Worm (Caenorhabditis elegans): Measurements from ENCODE around the gene mrp-6.

The mrp-6 gene

DNA sequence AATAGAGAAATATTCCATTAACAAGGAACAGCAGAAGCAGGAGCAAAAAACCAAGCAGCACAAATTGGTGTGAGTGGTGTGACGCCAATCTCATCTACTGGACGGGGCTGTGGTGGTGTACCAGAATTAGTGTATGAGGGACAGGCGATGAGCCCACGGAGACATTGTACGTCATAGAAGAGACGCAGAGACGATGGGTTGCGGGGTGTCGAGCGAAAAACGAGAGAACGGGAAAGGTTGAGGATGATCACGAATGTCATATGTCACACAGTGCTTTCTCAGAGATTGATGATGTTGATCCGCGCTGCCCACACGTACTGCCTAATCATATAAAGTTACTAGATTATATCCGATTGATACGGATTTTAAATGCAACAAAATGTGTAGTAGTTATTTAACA lies 28.7 kb downstream of the mrp-6 start:
- TF ChIP-seq peb-1 (tag; optimal IDR thresholded peaks at IDR 0.05) (no peak), C34F6.9 (tag; optimal IDR thresholded peaks at IDR 0.05) (peak; percentile 25), unc-39 (tag; optimal IDR thresholded peaks at IDR 0.05) (no peak), ceh-82 (tag; optimal IDR thresholded peaks at IDR 0.05) (no peak), ztf-4 (tag; optimal IDR thresholded peaks at IDR 0.05) (no peak), ama-1 (optimal IDR thresholded peaks at IDR 0.05) (no peak), lin-39 (tag; optimal IDR thresholded peaks at IDR 0.05) (no peak), dmd-4 (tag; optimal IDR thresholded peaks at IDR 0.05) (no peak), F13H6.1 (tag; optimal IDR thresholded peaks at IDR 0.05) (peak; percentile 42), nhr-21 (tag; optimal IDR thresholded peaks at IDR 0.05) (no peak), sma-9 (GFP tag; optimal IDR thresholded peaks at IDR 0.05) (peak; percentile 70), sma-9 (tag; optimal IDR thresholded peaks at IDR 0.05) (no peak), lsy-2 (tag; optimal IDR thresholded peaks at IDR 0.05) (peak in 1 of 2 experiments; percentile 44), Y55F3AM.14 (GFP tag; optimal IDR thresholded peaks at IDR 0.05) (no peak), nhr-129 (tag; optimal IDR thresholded peaks at IDR 0.05) (peak; percentile 55), mbf-1 (tag; optimal IDR thresholded peaks at IDR 0.05) (no peak)

DNA sequence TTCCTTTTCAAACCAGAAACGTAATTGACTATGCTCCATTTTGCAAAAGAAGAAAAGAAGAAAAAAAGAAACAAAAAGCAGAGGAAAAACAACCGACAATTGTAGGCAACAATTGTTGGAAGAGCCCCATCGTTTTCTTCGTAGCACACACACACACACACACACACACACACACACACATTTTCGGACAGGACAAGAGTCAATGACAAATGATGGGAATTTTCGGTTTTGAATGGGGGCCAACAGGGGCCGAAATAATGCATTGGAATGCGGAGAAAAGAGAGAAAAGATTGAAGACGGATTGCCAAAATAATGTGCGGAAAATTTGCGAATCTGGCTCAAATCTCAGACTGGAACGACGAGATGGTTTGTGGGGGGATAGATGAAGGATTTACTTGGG lies 31.8 kb downstream of the mrp-6 start:
- peak in 1 of 2 experiments; percentile 12 for TF ChIP-seq mdl-1 (tag; optimal IDR thresholded peaks at IDR 0.05)
- no peak for TF ChIP-seq unc-39 (tag; optimal IDR thresholded peaks at IDR 0.05)
- peak; percentile 21 for TF ChIP-seq nhr-129 (tag; optimal IDR thresholded peaks at IDR 0.05)
- TF ChIP-seq C34F6.9 (tag; optimal IDR thresholded peaks at IDR 0.05), result peak; percentile 5
- TF ChIP-seq mab-5 (tag; optimal IDR thresholded peaks at IDR 0.05), result peak; percentile 51
- TF ChIP-seq ztf-4 (tag; optimal IDR thresholded peaks at IDR 0.05), result no peak
- TF ChIP-seq zag-1 (tag; optimal IDR thresholded peaks at IDR 0.05), result peak; percentile 50
- peak; percentile 12 for TF ChIP-seq F13H6.1 (tag; optimal IDR thresholded peaks at IDR 0.05)
- no peak for TF ChIP-seq ama-1 (optimal IDR thresholded peaks at IDR 0.05)
- no peak for TF ChIP-seq dmd-4 (tag; optimal IDR thresholded peaks at IDR 0.05)
- TF ChIP-seq nhr-6 (tag; optimal IDR thresholded peaks at IDR 0.05), result no peak
- TF ChIP-seq crh-2 (tag; optimal IDR thresholded peaks at IDR 0.05), result no peak
- TF ChIP-seq nhr-77 (tag; optimal IDR thresholded peaks at IDR 0.05), result no peak
- no peak for TF ChIP-seq ceh-16 (tag; optimal IDR thresholded peaks at IDR 0.05)

DNA sequence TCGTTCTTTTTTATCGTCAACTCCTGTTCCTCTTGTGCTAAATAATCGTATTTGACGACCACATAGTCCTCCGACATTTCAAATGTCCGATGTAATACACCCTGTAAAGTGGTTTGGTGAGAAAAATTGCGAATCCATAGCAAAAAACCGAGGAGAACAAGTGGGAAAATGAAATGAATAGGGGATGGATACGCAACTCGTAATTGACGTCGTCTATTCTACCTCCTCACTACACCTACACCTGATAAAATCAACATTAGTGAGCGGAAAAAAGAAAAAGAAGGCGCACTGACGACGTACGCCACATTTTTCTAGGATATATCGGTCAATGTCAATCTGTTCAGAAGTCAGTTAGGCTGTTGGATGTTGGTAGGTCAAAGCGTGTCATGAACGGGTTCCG lies 33.2 kb downstream of the mrp-6 start, which contains the start of gene nck-1:
Gene nck-1, minus strand, starts transcription at position 101 of the 400 bp plus-strand sequence.
- no peak for TF ChIP-seq aly-2 (tag; optimal IDR thresholded peaks at IDR 0.05)
- TF ChIP-seq alr-1 (tag; optimal IDR thresholded peaks at IDR 0.05), result no peak
- TF ChIP-seq blmp-1 (tag; optimal IDR thresholded peaks at IDR 0.05; ENCODE audit: insufficient read depth), result no peak
- no peak for TF ChIP-seq sem-4 (tag; optimal IDR thresholded peaks at IDR 0.05)
- no peak for TF ChIP-seq R02D3.7 (tag; optimal IDR thresholded peaks at IDR 0.05)
- no peak for TF ChIP-seq mdl-1 (tag; optimal IDR thresholded peaks at IDR 0.05)
- TF ChIP-seq sma-3 (GFP tag; optimal IDR thresholded peaks at IDR 0.05), result no peak
- TF ChIP-seq sma-9 (GFP tag; optimal IDR thresholded peaks at IDR 0.05), result no peak
- TF ChIP-seq sma-9 (tag; optimal IDR thresholded peaks at IDR 0.05), result no peak
- TF ChIP-seq lin-13 (GFP tag; optimal IDR thresholded peaks at IDR 0.05), result no peak
- TF ChIP-seq ama-1 (optimal IDR thresholded peaks at IDR 0.05), result no peak
- TF ChIP-seq nhr-25 (tag; optimal IDR thresholded peaks at IDR 0.05), result no peak
- TF ChIP-seq ceh-16 (tag; optimal IDR thresholded peaks at IDR 0.05), result no peak
- TF ChIP-seq elt-3 (tag; optimal IDR thresholded peaks at IDR 0.05), result no peak
- TF ChIP-seq ztf-4 (tag; optimal IDR thresholded peaks at IDR 0.05), result no peak
- no peak for TF ChIP-seq ZK546.5 (tag; optimal IDR thresholded peaks at IDR 0.05)
- TF ChIP-seq mbf-1 (tag; optimal IDR thresholded peaks at IDR 0.05), result no peak
- TF ChIP-seq unc-62 (GFP tag; optimal IDR thresholded peaks at IDR 0.05), result no peak
- TF ChIP-seq peb-1 (tag; optimal IDR thresholded peaks at IDR 0.05), result no peak
- no peak for TF ChIP-seq snpc-4 (tag; optimal IDR thresholded peaks at IDR 0.05)

DNA sequence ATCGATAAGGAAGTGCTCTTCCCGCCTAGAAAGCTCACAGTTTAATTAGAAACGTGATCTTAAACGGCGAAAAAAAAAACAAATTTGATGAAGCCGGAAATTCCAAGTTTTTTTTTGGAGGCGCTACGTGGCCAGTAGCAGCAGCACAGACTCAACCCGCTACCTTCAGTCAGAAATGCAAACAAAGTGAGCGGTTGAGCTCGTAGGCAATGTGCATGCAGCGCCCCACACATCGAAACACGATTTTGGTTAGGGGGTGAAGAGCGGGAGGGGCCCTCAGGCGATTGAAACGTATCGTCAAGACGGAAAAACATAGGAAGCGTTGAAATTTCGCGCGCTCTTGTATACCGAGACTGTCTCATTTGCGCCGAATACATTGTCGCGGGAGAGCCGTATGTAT lies 35.4 kb downstream of the mrp-6 start:
- no peak for TF ChIP-seq ztf-11 (tag; optimal IDR thresholded peaks at IDR 0.05)
- TF ChIP-seq Y55F3AM.14 (GFP tag; optimal IDR thresholded peaks at IDR 0.05), result peak; percentile 13

DNA sequence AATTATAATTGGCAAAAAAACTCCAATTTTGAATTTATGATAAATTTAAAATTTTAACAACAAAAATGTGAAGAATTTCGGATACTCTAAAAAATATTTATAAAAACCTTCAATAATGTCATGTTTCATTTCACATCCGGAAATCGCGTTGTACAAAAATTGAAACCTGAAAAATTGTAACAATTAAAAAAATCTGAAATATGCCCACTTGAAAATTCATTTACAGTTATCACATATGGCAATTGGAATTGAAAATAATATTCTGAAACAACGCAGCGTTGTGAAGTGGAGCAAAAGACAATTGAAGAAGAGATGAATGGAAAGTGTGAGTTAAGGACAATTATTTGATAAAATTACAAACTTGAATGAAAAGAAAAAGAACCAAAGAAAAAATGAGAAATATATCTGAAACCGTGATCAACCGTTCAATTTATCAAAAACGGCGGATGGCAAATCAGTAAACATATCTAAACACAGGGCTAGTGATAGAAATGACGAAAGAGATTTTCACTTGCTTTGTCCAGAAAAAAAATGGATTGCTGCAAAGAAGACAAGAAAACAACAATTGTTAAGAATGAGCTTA lies 38.0 kb downstream of the mrp-6 start:
- TF ChIP-seq mab-5 (tag; optimal IDR thresholded peaks at IDR 0.05) (no peak), fos-1 (tag; optimal IDR thresholded peaks at IDR 0.05) (no peak), ZK546.5 (tag; optimal IDR thresholded peaks at IDR 0.05) (no peak), nhr-77 (tag; optimal IDR thresholded peaks at IDR 0.05) (no peak), ztf-1 (GFP tag; conservative IDR thresholded peaks at IDR 0.05) (no peak), ama-1 (optimal IDR thresholded peaks at IDR 0.05) (no peak), elt-3 (tag; optimal IDR thresholded peaks at IDR 0.05) (no peak), nhr-21 (tag; optimal IDR thresholded peaks at IDR 0.05) (no peak)
